Fruit fly (Drosophila melanogaster) Kc167 (cell line): ENCODE measurements around the gene CG11983.

Source experiments
- Myc ChIP-seq: fragments of >200 bp; optimal IDR thresholded peaks from 2 replicates; lab custom pipeline; 2017; ENCODE audit warnings: missing external identifiers
- Sin3A ChIP-seq: fragments of >200 bp; optimal IDR thresholded peaks from 2 replicates; lab custom pipeline; 2018; ENCODE audit warnings: missing external identifiers
- h ChIP-seq: fragments of >200 bp; optimal IDR thresholded peaks from 3 replicates; lab custom pipeline; 2018; ENCODE audit warnings: missing external identifiers
- insv ChIP-seq: fragments of >200 bp; optimal IDR thresholded peaks from 3 replicates; lab custom pipeline; 2018; ENCODE audit warnings: missing external identifiers
- psq ChIP-seq: fragments of >200 bp; optimal IDR thresholded peaks from 2 replicates; lab custom pipeline; 2017; ENCODE audit warnings: missing external identifiers
- ttk ChIP-seq: sonication (Bioruptor generic); optimal IDR thresholded peaks from 2 replicates; lab custom pipeline; 2017; ENCODE audit warnings: missing external identifiers

- TF ChIP-seq insv (lab: Kevin White, UChicago): no peak
- no peak for TF ChIP-seq ttk (lab: Kevin White, UChicago)
- no peak for TF ChIP-seq psq (lab: Kevin White, UChicago)
- no peak for TF ChIP-seq Myc (lab: Kevin White, UChicago)
- TF ChIP-seq h: no peak
- no peak for TF ChIP-seq Sin3A
These were observed 44.9 kb downstream of the CG11983 start for dm6 chr3R:9053021-9053420.
